Worm (Caenorhabditis elegans) whole organism, late embryonic: Measurements from ENCODE around the gene tbx-31.

ENCODE experiments used
- C38D4.7 ChIP-seq: fragments of 200-800 bp; sonication (Bioruptor generic); optimal IDR thresholded peaks from 2 replicates; lab custom pipeline; 2018; ENCODE audit warnings: mild to moderate bottlenecking, missing genetic modification characterization, moderate library complexity, missing compliant biosample characterization
- F13H6.1 ChIP-seq: sonication (generic microtip); optimal IDR thresholded peaks from 2 replicates; lab custom pipeline; 2016; ENCODE audit warnings: missing genetic modification characterization, missing compliant biosample characterization
- K02D7.2 ChIP-seq: sonication (generic microtip); optimal IDR thresholded peaks from 2 replicates; lab custom pipeline; 2017; ENCODE audit warnings: mild to moderate bottlenecking, missing genetic modification characterization, missing compliant biosample characterization
- K09A11.1 ChIP-seq: sonication (generic microtip); optimal IDR thresholded peaks from 2 replicates; lab custom pipeline; 2017; ENCODE audit warnings: antibody characterized with exemption, mild to moderate bottlenecking, missing genetic modification characterization, missing compliant biosample characterization; ENCODE audit not compliant: insufficient read depth
- T23F11.4 ChIP-seq: fragments of 200-800 bp; sonication (Bioruptor generic); optimal IDR thresholded peaks from 2 replicates; lab custom pipeline; 2018; ENCODE audit warnings: mild to moderate bottlenecking, missing genetic modification characterization, missing compliant biosample characterization
- Y22D7AL.16 ChIP-seq: sonication (generic microtip); optimal IDR thresholded peaks from 2 replicates; lab custom pipeline; 2016; ENCODE audit warnings: missing genetic modification characterization, missing compliant biosample characterization
- ahr-1 ChIP-seq: sonication (generic microtip); optimal IDR thresholded peaks from 2 replicates; lab custom pipeline; 2016; ENCODE audit warnings: missing genetic modification characterization, missing compliant biosample characterization
- ceh-14 ChIP-seq: sonication (generic microtip); optimal IDR thresholded peaks from 2 replicates; lab custom pipeline; 2016; ENCODE audit warnings: missing genotype, missing genetic modification characterization, missing compliant biosample characterization
- ceh-18 ChIP-seq: sonication (generic microtip); optimal IDR thresholded peaks from 2 replicates; lab custom pipeline; 2016; ENCODE audit warnings: missing genetic modification characterization, missing compliant biosample characterization
- ceh-19 ChIP-seq: fragments of 200-800 bp; sonication (Bioruptor generic); optimal IDR thresholded peaks from 2 replicates; lab custom pipeline; 2018; ENCODE audit warnings: mild to moderate bottlenecking, missing genetic modification characterization, missing compliant biosample characterization
- ceh-2 ChIP-seq: sonication (generic microtip); optimal IDR thresholded peaks from 2 replicates; lab custom pipeline; 2016; ENCODE audit warnings: missing genotype, missing genetic modification characterization, missing compliant biosample characterization
- ceh-22 ChIP-seq: sonication (generic microtip); optimal IDR thresholded peaks from 2 replicates; lab custom pipeline; 2017; ENCODE audit warnings: missing biosample characterization, missing genetic modification characterization
- ceh-24 ChIP-seq: sonication (generic microtip); optimal IDR thresholded peaks from 2 replicates; lab custom pipeline; 2016; ENCODE audit warnings: mild to moderate bottlenecking, missing genetic modification characterization, missing compliant biosample characterization
- ceh-30 ChIP-seq: fragments of 150-350 bp; optimal IDR thresholded peaks from 2 replicates; lab custom pipeline; 2014; ENCODE audit warnings: missing biosample characterization, missing genetic modification characterization
- ceh-34 ChIP-seq: sonication (generic microtip); optimal IDR thresholded peaks from 2 replicates; lab custom pipeline; 2016; ENCODE audit warnings: mild to moderate bottlenecking, missing genetic modification characterization, missing compliant biosample characterization
- ceh-45 ChIP-seq: fragments of 200-800 bp; sonication (Bioruptor generic); IDR thresholded peaks from 2 replicates; pipeline ENCODE4 v1.3.6; 2022; ENCODE audit warnings: missing genetic modification reagents, missing genetic modification characterization, missing compliant biosample characterization
- ceh-48 ChIP-seq: sonication (generic microtip); optimal IDR thresholded peaks from 2 replicates; lab custom pipeline; 2016; ENCODE audit warnings: missing genetic modification characterization, inconsistent platforms, missing compliant biosample characterization
- ceh-6 ChIP-seq: fragments of 200-800 bp; sonication (Bioruptor generic); optimal IDR thresholded peaks from 2 replicates; lab custom pipeline; 2018; ENCODE audit warnings: mild to moderate bottlenecking, missing genetic modification characterization, missing compliant biosample characterization
- dmd-4 ChIP-seq: sonication (generic microtip); optimal IDR thresholded peaks from 2 replicates; lab custom pipeline; 2016; ENCODE audit warnings: borderline replicate concordance, missing genetic modification characterization, missing compliant biosample characterization
- dve-1 ChIP-seq: sonication (generic microtip); optimal IDR thresholded peaks from 2 replicates; lab custom pipeline; 2017; ENCODE audit warnings: antibody characterized with exemption, mild to moderate bottlenecking, missing genetic modification characterization, missing compliant biosample characterization
- elt-4 ChIP-seq: sonication (generic microtip); optimal IDR thresholded peaks from 2 replicates; lab custom pipeline; 2016; ENCODE audit warnings: missing genetic modification characterization, missing compliant biosample characterization
- eyg-1 ChIP-seq: sonication (generic microtip); optimal IDR thresholded peaks from 2 replicates; lab custom pipeline; 2016; ENCODE audit warnings: missing genotype, missing genetic modification characterization, missing compliant biosample characterization
- fkh-10 ChIP-seq: fragments of 150-350 bp; optimal IDR thresholded peaks from 2 replicates; lab custom pipeline; 2014; ENCODE audit warnings: missing biosample characterization, missing genetic modification reagents, missing genetic modification characterization
- fkh-6 ChIP-seq: sonication (generic microtip); optimal IDR thresholded peaks from 2 replicates; lab custom pipeline; 2016; ENCODE audit warnings: missing genetic modification characterization, missing compliant biosample characterization
- hlh-13 ChIP-seq: fragments of 200-800 bp; sonication (Bioruptor generic); optimal IDR thresholded peaks from 2 replicates; lab custom pipeline; 2018; ENCODE audit warnings: mild to moderate bottlenecking, missing genetic modification characterization, missing compliant biosample characterization
- hlh-30 ChIP-seq: sonication (generic microtip); optimal IDR thresholded peaks from 2 replicates; lab custom pipeline; 2017; ENCODE audit warnings: antibody characterized with exemption, missing genetic modification characterization, missing compliant biosample characterization; ENCODE audit not compliant: insufficient read depth
- hlh-8 ChIP-seq: sonication (generic microtip); optimal IDR thresholded peaks from 2 replicates; lab custom pipeline; 2016; ENCODE audit warnings: missing genotype, missing genetic modification characterization, missing compliant biosample characterization
- lim-6 ChIP-seq: sonication (generic microtip); optimal IDR thresholded peaks from 2 replicates; lab custom pipeline; 2016; ENCODE audit warnings: missing genetic modification characterization, missing compliant biosample characterization
- nhr-11 ChIP-seq: fragments of 150-350 bp; optimal IDR thresholded peaks from 2 replicates; lab custom pipeline; 2014; ENCODE audit warnings: missing biosample characterization, missing genetic modification characterization
- pha-2 ChIP-seq: sonication (generic microtip); optimal IDR thresholded peaks from 2 replicates; lab custom pipeline; 2017; ENCODE audit warnings: mild to moderate bottlenecking, missing genetic modification characterization, missing compliant biosample characterization
- pqm-1 ChIP-seq: sonication (generic microtip); optimal IDR thresholded peaks from 2 replicates; lab custom pipeline; 2016; ENCODE audit warnings: missing genetic modification characterization, missing compliant biosample characterization
- pros-1 ChIP-seq: fragments of 150-350 bp; optimal IDR thresholded peaks from 2 replicates; lab custom pipeline; 2014; ENCODE audit warnings: missing biosample characterization, missing genetic modification reagents, missing genetic modification characterization
- sdc-2 ChIP-seq: sonication (generic microtip); optimal IDR thresholded peaks from 2 replicates; lab custom pipeline; 2016; ENCODE audit warnings: missing genotype, missing genetic modification characterization, missing compliant biosample characterization
- syd-9 ChIP-seq: sonication (generic microtip); optimal IDR thresholded peaks from 2 replicates; lab custom pipeline; 2016; ENCODE audit warnings: mild to moderate bottlenecking, missing genetic modification characterization, moderate library complexity, missing compliant biosample characterization
- tbx-2 ChIP-seq: sonication (generic microtip); optimal IDR thresholded peaks from 2 replicates; lab custom pipeline; 2016; ENCODE audit warnings: missing genetic modification characterization, missing compliant biosample characterization
- unc-42 ChIP-seq: sonication (generic microtip); optimal IDR thresholded peaks from 2 replicates; lab custom pipeline; 2016; ENCODE audit warnings: missing genotype, missing genetic modification characterization, missing compliant biosample characterization
- unc-55 ChIP-seq: sonication (generic microtip); optimal IDR thresholded peaks from 2 replicates; lab custom pipeline; 2017; ENCODE audit warnings: missing biosample characterization, missing genetic modification reagents, missing genetic modification characterization
- unc-86 ChIP-seq: sonication (generic microtip); optimal IDR thresholded peaks from 2 replicates; lab custom pipeline; 2016; ENCODE audit warnings: missing genetic modification characterization, missing compliant biosample characterization
- zip-5 ChIP-seq: sonication (generic microtip); optimal IDR thresholded peaks from 2 replicates; lab custom pipeline; 2016; ENCODE audit warnings: missing genetic modification characterization, missing compliant biosample characterization
- ztf-16 ChIP-seq: sonication (generic microtip); optimal IDR thresholded peaks from 2 replicates; lab custom pipeline; 2017; ENCODE audit warnings: missing genetic modification characterization, missing compliant biosample characterization

tbx-31 gene

DNA sequence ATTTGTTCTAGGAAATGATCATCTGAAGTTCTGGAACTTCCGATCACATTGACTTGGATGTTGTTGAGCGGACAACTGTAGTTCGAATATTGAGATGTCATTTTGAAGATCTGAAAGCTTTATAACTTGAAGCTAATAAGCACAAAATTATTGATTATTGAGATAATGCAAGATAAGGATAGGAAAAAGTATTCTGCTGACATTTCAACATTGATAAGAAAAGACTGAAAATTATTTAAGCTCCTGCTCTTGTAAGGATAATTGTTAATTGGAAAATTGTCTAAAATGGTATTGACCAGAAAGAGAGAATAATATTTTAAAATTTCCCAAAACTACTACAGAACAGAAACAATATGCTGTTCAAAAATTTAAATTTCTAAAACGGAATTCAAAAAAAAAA, at the start of gene tbx-31:
Gene tbx-31 (minus strand): TSS at position 101 of the 400 bp plus-strand sequence.
- TF ChIP-seq ceh-18 (tag; lab: Kevin White, UChicago) (no peak), nhr-11 (no peak), hlh-13 (no peak), pha-2 (no peak)

DNA sequence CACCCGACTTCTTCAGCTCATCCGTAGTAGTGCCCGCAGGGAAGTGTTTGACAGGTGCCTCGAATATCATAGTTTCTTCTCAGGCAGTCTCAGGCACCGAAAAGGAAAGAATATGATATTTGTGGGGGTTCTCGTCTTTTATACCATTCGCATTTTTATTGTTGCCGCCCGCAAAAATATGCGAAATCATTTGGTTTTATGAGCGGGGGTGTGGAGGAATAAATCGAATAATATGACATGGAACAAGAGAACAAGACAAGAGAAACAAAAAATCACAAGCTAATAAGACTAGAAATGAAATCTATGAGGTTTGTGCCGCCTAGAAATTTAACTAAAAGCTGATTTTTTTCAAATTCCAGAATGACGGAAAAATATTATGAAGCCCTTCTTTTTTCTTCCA, 46.4 kb upstream of the tbx-31 start, which contains the start of gene F07G6.8:
Gene F07G6.8 (minus strand): TSS at position 101 of the 400 bp plus-strand sequence.
- no peak for TF ChIP-seq ceh-45 (GFP tag; lab: Robert Waterston, UW)
- no peak for TF ChIP-seq F13H6.1 (tag; lab: Kevin White, UChicago)
- TF ChIP-seq zip-5 (tag; lab: Kevin White, UChicago): no peak
- no peak for TF ChIP-seq unc-42
- no peak for TF ChIP-seq eyg-1 (tag; lab: Kevin White, UChicago)
- no peak for TF ChIP-seq pha-2
- TF ChIP-seq ceh-22: no peak
- no peak for TF ChIP-seq dmd-4 (tag; lab: Kevin White, UChicago)

DNA sequence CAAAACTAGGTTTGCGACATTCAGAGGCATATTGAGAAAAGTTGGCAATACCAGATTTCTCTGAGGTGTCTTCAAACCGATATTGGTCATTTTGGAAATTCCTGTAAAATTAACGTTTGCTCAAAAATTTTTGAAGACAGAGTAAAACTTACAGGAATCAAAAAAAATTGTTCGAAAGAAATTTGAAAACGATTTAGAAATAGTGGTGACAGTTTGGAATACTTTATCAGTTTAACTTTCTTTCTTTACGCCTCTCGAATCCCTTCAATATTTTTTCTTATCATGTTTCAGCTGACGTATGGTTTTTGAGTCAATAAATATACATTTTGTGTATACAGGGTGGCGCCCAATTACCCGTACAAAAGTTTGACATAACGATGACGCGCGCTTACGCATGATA, 44.5 kb upstream of the tbx-31 start, which contains the start of gene fbxa-53:
Gene fbxa-53 (minus strand): TSS at position 101 of the 400 bp plus-strand sequence.
- TF ChIP-seq ceh-45 (GFP tag; lab: Robert Waterston, UW) (no peak), ceh-30 (tag; lab: Kevin White, UChicago) (no peak), eyg-1 (tag; lab: Kevin White, UChicago) (no peak), ceh-48 (tag; lab: Kevin White, UChicago) (no peak), ztf-16 (tag; lab: Kevin White, UChicago) (no peak), ceh-19 (no peak), elt-4 (tag; lab: Kevin White, UChicago) (no peak), C38D4.7 (no peak), Y22D7AL.16 (tag; lab: Kevin White, UChicago) (no peak), pros-1 (tag; lab: Kevin White, UChicago) (no peak), ceh-24 (no peak), dmd-4 (tag; lab: Kevin White, UChicago) (no peak), nhr-11 (no peak), ceh-22 (no peak), unc-55 (no peak), ceh-34 (tag; lab: Kevin White, UChicago) (no peak), pqm-1 (no peak), K02D7.2 (no peak), unc-86 (tag; lab: Kevin White, UChicago) (no peak), sdc-2 (tag; lab: Kevin White, UChicago) (no peak)

ce11 chrX:1712538-1712937, 38.6 kb upstream of the tbx-31 start, which contains the start of gene fbxa-52:
fbxa-52 (minus strand) TSS chrX:1712638.
- TF ChIP-seq hlh-8 (tag; lab: Kevin White, UChicago) (no peak), ceh-30 (tag; lab: Kevin White, UChicago) (no peak), zip-5 (tag; lab: Kevin White, UChicago) (no peak), pros-1 (tag; lab: Kevin White, UChicago) (no peak), ceh-19 (no peak), T23F11.4 (GFP tag; lab: Kevin White, UChicago) (no peak), ahr-1 (tag; lab: Kevin White, UChicago) (no peak)

DNA sequence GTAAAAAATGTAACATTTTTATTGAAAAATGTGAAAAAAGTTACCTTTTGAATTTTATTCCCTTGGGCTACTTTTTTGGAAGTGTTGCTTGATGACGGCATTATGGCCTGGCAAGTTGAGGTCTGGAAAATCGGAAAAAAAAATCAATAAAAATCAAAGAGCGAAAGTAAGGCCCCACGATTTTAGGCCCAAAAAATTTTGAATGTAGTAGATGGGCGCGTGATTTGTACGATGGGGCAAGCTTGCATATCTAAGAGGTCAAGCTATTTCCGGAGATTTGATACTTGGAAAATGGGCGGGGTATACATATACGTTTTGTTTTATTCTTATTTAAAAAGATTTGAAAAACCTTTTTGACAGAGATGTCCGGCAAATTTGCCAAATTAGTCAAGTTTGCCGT, 32.6 kb upstream of the tbx-31 start, which contains the start of gene F07G6.5:
Gene F07G6.5 (minus strand): TSS at position 101 of the 400 bp plus-strand sequence.
- no peak for TF ChIP-seq ceh-30 (tag; lab: Kevin White, UChicago)

ce11 chrX:1703840-1704239, 29.9 kb upstream of the tbx-31 start, which contains the start of gene C36C9.5:
C36C9.5 (minus strand) TSS chrX:1703940.
- TF ChIP-seq dve-1 (no peak), fkh-6 (no peak), nhr-11 (no peak), K09A11.1 (no peak), ceh-18 (tag; lab: Kevin White, UChicago) (no peak), hlh-30 (tag; lab: Kevin White, UChicago) (no peak), fkh-10 (GFP tag; lab: Kevin White, UChicago) (no peak), ceh-14 (tag; lab: Kevin White, UChicago) (no peak), ceh-34 (tag; lab: Kevin White, UChicago) (no peak), unc-42 (no peak), ceh-2 (tag; lab: Kevin White, UChicago) (no peak), tbx-2 (no peak), lim-6 (tag; lab: Kevin White, UChicago) (no peak), ceh-24 (no peak), ceh-6 (GFP tag; lab: Kevin White, UChicago) (no peak), syd-9 (no peak)
